Fruit fly (Drosophila melanogaster): ENCODE results near the gene CG6012.
A peak's percentile ranks its signal among the peaks of the same experiment; 100 is the strongest.

The CG6012 gene

DNA sequence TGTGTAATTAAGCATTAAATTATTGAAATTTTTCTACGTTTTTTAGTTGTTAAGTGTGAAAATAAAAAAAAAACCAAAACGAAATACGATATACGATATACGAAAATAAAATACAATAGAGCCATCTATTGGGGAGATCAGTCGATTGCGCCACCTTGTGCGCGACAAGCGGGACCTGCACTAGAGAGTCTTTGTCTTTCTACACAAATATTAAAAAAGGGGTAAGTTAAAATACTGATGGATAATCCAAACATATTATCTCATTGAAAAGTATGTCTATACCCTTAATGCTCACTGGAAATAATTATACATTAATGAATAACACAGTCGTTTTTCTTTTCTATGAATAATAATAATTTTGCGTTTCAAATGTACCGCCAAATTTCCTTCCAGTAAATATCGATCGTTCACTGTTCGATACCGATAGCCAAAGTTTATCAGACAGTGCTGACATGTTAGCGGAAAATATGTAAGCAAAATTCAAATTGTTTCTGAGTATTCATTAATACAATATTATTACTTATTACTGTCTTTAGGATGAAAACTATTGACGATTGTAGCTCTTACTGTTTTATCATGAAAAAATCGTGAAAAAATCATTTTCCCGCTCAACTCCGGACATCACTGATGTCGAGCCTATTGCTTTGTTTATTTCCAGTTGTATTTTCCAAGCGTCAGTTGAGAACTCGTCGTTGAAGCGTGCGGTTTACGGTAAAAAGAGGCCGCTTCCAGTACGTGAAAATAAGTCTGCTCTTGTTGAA, 45.1 kb downstream of the CG6012 start, which contains the start of gene mdy (continued):
- TF ChIP-seq Rel (GFP tag; optimal IDR thresholded peaks at IDR 0.05) (no peak), Rel (tag; optimal IDR thresholded peaks at IDR 0.05) (no peak), br (GFP tag; optimal IDR thresholded peaks at IDR 0.05) (peak; percentile 56), OdsH (GFP tag; optimal IDR thresholded peaks at IDR 0.05) (peak; percentile 73), CG32264 (GFP tag; optimal IDR thresholded peaks at IDR 0.05) (peak; percentile 44), Sp1 (GFP tag; optimal IDR thresholded peaks at IDR 0.05) (peak; percentile 52), lola (GFP tag; optimal IDR thresholded peaks at IDR 0.05) (no peak), tai (GFP tag; optimal IDR thresholded peaks at IDR 0.05) (peak; percentile 76), N (GFP tag; optimal IDR thresholded peaks at IDR 0.05) (no peak), fru (GFP tag; optimal IDR thresholded peaks at IDR 0.05) (peak; percentile 67), jim (GFP tag; optimal IDR thresholded peaks at IDR 0.05) (no peak), sage (GFP tag; optimal IDR thresholded peaks at IDR 0.05) (peak; percentile 54)
